Worm (Caenorhabditis elegans): ENCODE results near the gene Y17D7B.4.

- TF ChIP-seq tbx-37 (GFP tag; conservative IDR thresholded peaks at IDR 0.05) (no peak), ceh-13 (GFP tag; optimal IDR thresholded peaks at IDR 0.05) (no peak)
Measured at ce11 chrV:18748726-18749125, 27.8 kb downstream of the Y17D7B.4 start, which contains the start of gene clec-252.

All from whole organism, early embryonic.